Fruit fly (Drosophila melanogaster) whole organism, embryonic: ENCODE data around the gene Lcp65Ag2.

Source experiments
- CG10462 ChIP-seq: fragments of 200-800 bp; sonication (Bioruptor generic); optimal IDR thresholded peaks from 2 replicates; lab custom pipeline; 2016; ENCODE audit warnings: missing biosample characterization, missing genetic modification characterization
- CG10543 ChIP-seq: fragments of 200-800 bp; sonication (Bioruptor generic); optimal IDR thresholded peaks from 3 replicates; lab custom pipeline; 2017; ENCODE audit warnings: missing biosample characterization, mild to moderate bottlenecking, missing genetic modification characterization, moderate library complexity
- CG11247 ChIP-seq: fragments of 200-800 bp; sonication (Bioruptor generic); IDR thresholded peaks from 2 replicates; pipeline ENCODE4 v1.3.6; 2022; ENCODE audit warnings: missing biosample characterization, missing genetic modification characterization
- CG11560 ChIP-seq: fragments of 200-800 bp; sonication (Bioruptor generic); IDR thresholded peaks from 3 replicates; pipeline ENCODE4 v1.3.6; 2022; ENCODE audit warnings: missing biosample characterization, missing genetic modification characterization
- CG12155 ChIP-seq: fragments of 200-800 bp; sonication (Bioruptor generic); optimal IDR thresholded peaks from 3 replicates; lab custom pipeline; 2016; ENCODE audit warnings: missing biosample characterization, missing genetic modification characterization
- CG13894 ChIP-seq: fragments of 200-800 bp; sonication (Bioruptor generic); optimal IDR thresholded peaks from 3 replicates; lab custom pipeline; 2018; ENCODE audit warnings: missing biosample characterization, mild to moderate bottlenecking, missing genetic modification characterization, moderate library complexity
- CG1647 ChIP-seq: fragments of 200-800 bp; sonication (Bioruptor generic); optimal IDR thresholded peaks from 3 replicates; lab custom pipeline; 2016; ENCODE audit warnings: missing biosample characterization, missing genetic modification characterization
- CG18599 ChIP-seq: fragments of 200-800 bp; sonication (Bioruptor generic); optimal IDR thresholded peaks from 3 replicates; lab custom pipeline; 2017; ENCODE audit warnings: missing biosample characterization, missing genetic modification characterization, mild to moderate bottlenecking, moderate library complexity, missing genetic modification reagents
- CG2116 ChIP-seq: fragments of 200-800 bp; sonication (Bioruptor generic); optimal IDR thresholded peaks from 3 replicates; lab custom pipeline; 2018; ENCODE audit warnings: missing biosample characterization, mild to moderate bottlenecking, missing genetic modification characterization
- CG30020 ChIP-seq: fragments of 200-800 bp; optimal IDR thresholded peaks from 2 replicates; lab custom pipeline; 2019; ENCODE audit warnings: missing biosample characterization, mild to moderate bottlenecking, missing genetic modification characterization, moderate library complexity
- CG30403 ChIP-seq: fragments of 200-800 bp; sonication (Bioruptor generic); optimal IDR thresholded peaks from 3 replicates; lab custom pipeline; 2016; ENCODE audit warnings: missing biosample characterization, missing genetic modification characterization
- CG31441 ChIP-seq: fragments of 200-800 bp; sonication (Bioruptor generic); IDR thresholded peaks from 2 replicates; pipeline ENCODE4 v1.3.6; 2022; ENCODE audit warnings: missing biosample characterization, missing genetic modification characterization
- CG5180 ChIP-seq: fragments of 200-800 bp; sonication (Bioruptor generic); optimal IDR thresholded peaks from 3 replicates; lab custom pipeline; 2017; ENCODE audit warnings: missing biosample characterization, missing genetic modification characterization, mild to moderate bottlenecking, moderate library complexity, missing genetic modification reagents
- CG9876 ChIP-seq: fragments of 200-800 bp; sonication (Bioruptor generic); optimal IDR thresholded peaks from 2 replicates; lab custom pipeline; 2016; ENCODE audit warnings: missing biosample characterization, missing genetic modification characterization
- CkIIα-i1 ChIP-seq: fragments of 200-800 bp; sonication (Bioruptor generic); IDR thresholded peaks from 2 replicates; pipeline ENCODE4 v1.3.6; 2022; ENCODE audit warnings: missing biosample characterization, missing genetic modification characterization
- D ChIP-seq, 2 experiments: fragments of 200-800 bp in 1 of 2; fragments of >200 bp in 1 of 2; sonication (Bioruptor generic) in 1 of 2; optimal IDR thresholded peaks; 2 replicates in 1 of 2; 3 replicates in 1 of 2; lab custom pipeline; 2017; ENCODE audit warnings: mild to moderate bottlenecking in 1 of 2, missing biosample characterization in 1 of 2, missing genetic modification characterization in 1 of 2, missing genetic modification reagents in 1 of 2
- Ets65A ChIP-seq: fragments of 200-800 bp; sonication (Bioruptor generic); peaks from one replicate; lab custom pipeline; 2016; ENCODE audit warnings: missing biosample characterization, missing genetic modification characterization
- NK7.1 ChIP-seq: fragments of 200-800 bp; sonication (Bioruptor generic); optimal IDR thresholded peaks from 3 replicates; lab custom pipeline; 2016; ENCODE audit warnings: missing biosample characterization, missing genetic modification characterization
- Nf-YA ChIP-seq: fragments of 200-800 bp; sonication (Bioruptor generic); IDR thresholded peaks from 2 replicates; pipeline ENCODE4 v1.3.6; 2022; ENCODE audit warnings: missing biosample characterization, missing genetic modification characterization
- Rfx ChIP-seq: fragments of 200-800 bp; sonication (Bioruptor generic); IDR thresholded peaks from 2 replicates; pipeline ENCODE4 v1.3.6; 2022; ENCODE audit warnings: missing biosample characterization, missing genetic modification characterization
- Sry-δ ChIP-seq: fragments of 200-800 bp; sonication (Bioruptor generic); optimal IDR thresholded peaks from 2 replicates; lab custom pipeline; 2016; ENCODE audit warnings: missing biosample characterization, missing genetic modification characterization
- Taf1 ChIP-seq: fragments of 200-800 bp; sonication (Bioruptor generic); IDR thresholded peaks from 2 replicates; pipeline ENCODE4 v1.3.6; 2022; ENCODE audit warnings: missing biosample characterization, missing genetic modification characterization
- Vsx1 ChIP-seq: fragments of 200-800 bp; sonication (Bioruptor generic); optimal IDR thresholded peaks from 2 replicates; lab custom pipeline; 2017; ENCODE audit warnings: missing biosample characterization, mild to moderate bottlenecking, missing genetic modification characterization, missing genetic modification reagents
- abd-A ChIP-seq: fragments of 200-800 bp; sonication (Bioruptor generic); optimal IDR thresholded peaks from 3 replicates; lab custom pipeline; 2019; ENCODE audit warnings: missing biosample characterization, mild to moderate bottlenecking, missing genetic modification characterization, moderate library complexity
- amos ChIP-seq: fragments of 200-800 bp; sonication (Bioruptor generic); IDR thresholded peaks from 2 replicates; pipeline ENCODE4 v1.3.6; 2022; ENCODE audit warnings: missing biosample characterization, missing genetic modification characterization; ENCODE audit not compliant: partially characterized antibody
- ara ChIP-seq: fragments of 200-800 bp; sonication (Bioruptor generic); IDR thresholded peaks from 2 replicates; pipeline ENCODE4 v1.3.6; 2022; ENCODE audit warnings: missing biosample characterization, missing genetic modification characterization
- ase ChIP-seq: fragments of 200-800 bp; sonication (Bioruptor generic); IDR thresholded peaks from 3 replicates; pipeline ENCODE4 v1.3.6; 2022; ENCODE audit warnings: missing biosample characterization, missing genetic modification characterization
- gcm2 ChIP-seq: fragments of 200-800 bp; sonication (Bioruptor generic); optimal IDR thresholded peaks from 2 replicates; lab custom pipeline; 2016; ENCODE audit warnings: missing biosample characterization, missing genetic modification characterization
- gsb ChIP-seq: fragments of 200-800 bp; sonication (Bioruptor generic); IDR thresholded peaks from 2 replicates; pipeline ENCODE4 v1.3.6; 2022; ENCODE audit warnings: missing biosample characterization, missing genetic modification characterization
- ind ChIP-seq: fragments of 200-800 bp; sonication (Bioruptor generic); optimal IDR thresholded peaks from 3 replicates; lab custom pipeline; 2016; ENCODE audit warnings: missing biosample characterization, missing genetic modification characterization
- lab ChIP-seq: fragments of 200-800 bp; sonication (Bioruptor generic); optimal IDR thresholded peaks from 3 replicates; lab custom pipeline; 2017; ENCODE audit warnings: missing biosample characterization, missing genetic modification characterization, mild to moderate bottlenecking, moderate library complexity, missing genetic modification reagents
- lola ChIP-seq, 3 experiments: fragments of >200 bp in 2 of 3; fragments of 200-800 bp in 1 of 3; sonication (Bioruptor generic) in 1 of 3; optimal IDR thresholded peaks; 2 replicates each; lab custom pipeline; 2017 to 2019; ENCODE audit warnings: missing biosample characterization in 3 of 3, missing genetic modification characterization in 3 of 3, mild to moderate bottlenecking in 1 of 3, moderate library complexity in 1 of 3
- onecut ChIP-seq: fragments of 200-800 bp; sonication (Bioruptor generic); IDR thresholded peaks from 2 replicates; pipeline ENCODE4 v1.3.6; 2022; ENCODE audit warnings: missing biosample characterization, missing genetic modification characterization
- pros ChIP-seq: fragments of 200-800 bp; sonication (Bioruptor generic); optimal IDR thresholded peaks from 3 replicates; lab custom pipeline; 2019; ENCODE audit warnings: missing biosample characterization, mild to moderate bottlenecking, missing genetic modification characterization, moderate library complexity
- schlank ChIP-seq: fragments of 200-800 bp; sonication (Bioruptor generic); optimal IDR thresholded peaks from 2 replicates; lab custom pipeline; 2018; ENCODE audit warnings: missing biosample characterization, mild to moderate bottlenecking, missing genetic modification characterization
- tna ChIP-seq: fragments of 200-800 bp; sonication (Bioruptor generic); IDR thresholded peaks from 2 replicates; pipeline ENCODE4 v1.3.6; 2022; ENCODE audit warnings: missing biosample characterization, missing genetic modification characterization; ENCODE audit not compliant: partially characterized antibody
- vvl ChIP-seq: fragments of 200-800 bp; sonication (Bioruptor generic); IDR thresholded peaks from 2 replicates; pipeline ENCODE4 v1.3.6; 2022; ENCODE audit warnings: missing biosample characterization, missing genetic modification characterization
- zen ChIP-seq: fragments of 200-800 bp; sonication (Bioruptor generic); optimal IDR thresholded peaks from 3 replicates; lab custom pipeline; 2018; ENCODE audit warnings: missing biosample characterization, mild to moderate bottlenecking, missing genetic modification characterization, moderate library complexity

The Lcp65Ag2 gene

DNA sequence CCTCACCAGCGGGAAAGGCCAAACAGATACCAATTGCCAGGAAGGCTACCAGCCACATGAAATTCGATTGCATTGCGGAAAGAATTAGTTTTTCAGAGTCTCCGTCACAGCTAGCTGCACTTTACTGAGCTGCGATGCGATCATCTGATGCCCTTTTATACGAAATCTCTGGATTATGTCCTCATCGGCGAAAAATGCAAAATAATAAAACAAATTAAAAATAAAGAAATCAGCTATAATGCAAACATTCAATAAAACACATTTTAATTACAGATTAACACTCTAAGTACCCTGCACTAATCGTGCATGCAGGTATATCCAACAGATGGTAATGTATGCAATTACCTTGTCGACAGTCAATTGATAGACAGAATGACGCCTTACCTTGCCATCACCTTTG, 1.4 kb downstream of the Lcp65Ag2 start, which contains the start of gene Cpr65Au:
TSS of gene Cpr65Au (minus strand) at position 101 of the 400 bp plus-strand sequence.
- no peak for TF ChIP-seq gcm2 (GFP tag; lab: Kevin White, UChicago)
- no peak for TF ChIP-seq CG2116 (GFP tag; lab: Kevin White, UChicago)
- no peak for TF ChIP-seq Nf-YA (GFP tag; lab: Robert Waterston, UW)
- no peak for TF ChIP-seq CG31441
- no peak for TF ChIP-seq CG30020
- TF ChIP-seq CG18599 (GFP tag; lab: Kevin White, UChicago) = no peak
- TF ChIP-seq Taf1 (GFP tag; lab: Robert Waterston, UW) = no peak
- TF ChIP-seq Sry-δ (GFP tag; lab: Kevin White, UChicago) = no peak
- no peak for TF ChIP-seq NK7.1 (GFP tag; lab: Kevin White, UChicago)
- TF ChIP-seq ara (GFP tag; lab: Robert Waterston, UW) = no peak
- TF ChIP-seq CkIIα-i1 (GFP tag; lab: Robert Waterston, UW) = no peak

dm6 chr3L:6130944-6131343, 2.4 kb downstream of the Lcp65Ag2 start, which contains the start of gene Lcp65Ag3:
TSS of gene Lcp65Ag3 (minus strand) at chr3L:6130989.
- no peak for TF ChIP-seq Ets65A
- TF ChIP-seq onecut = no peak
- no peak for TF ChIP-seq schlank (tag; lab: Kevin White, UChicago)
- peak; percentile 70 for TF ChIP-seq abd-A (tag; lab: Kevin White, UChicago)
- TF ChIP-seq vvl = peak; percentile 47
- peak; percentile 56 for TF ChIP-seq CG13894
- TF ChIP-seq Rfx (GFP tag; lab: Robert Waterston, UW) = 0 out of 2 replicates have a peak, but pooled peaks have one; percentile 11
- TF ChIP-seq CG9876 (GFP tag; lab: Kevin White, UChicago) = no peak
- no peak for TF ChIP-seq CG12155
- TF ChIP-seq, all 482 proteins: peak for 4

dm6 chr3L:6129591-6129990, 3.8 kb downstream of the Lcp65Ag2 start:
- no peak for TF ChIP-seq ind (GFP tag; lab: Kevin White, UChicago)
- TF ChIP-seq CG30403 (GFP tag; lab: Kevin White, UChicago) = no peak
- TF ChIP-seq tna = no peak
- peak; percentile 24 for TF ChIP-seq pros (GFP tag; lab: Kevin White, UChicago)
- TF ChIP-seq Vsx1 (GFP tag; lab: Kevin White, UChicago) = peak; percentile 48
- TF ChIP-seq gsb (GFP tag; lab: Robert Waterston, UW) = no peak
- peak; percentile 88 for TF ChIP-seq CG11247 (GFP tag; lab: Robert Waterston, UW)
- peak; percentile 12; the same call in 1 of the 2 replicates for TF ChIP-seq amos (GFP tag; lab: Robert Waterston, UW)
- TF ChIP-seq zen (tag; lab: Kevin White, UChicago) = peak; percentile 63
- TF ChIP-seq CG10462 (GFP tag; lab: Kevin White, UChicago) = no peak
- no peak for TF ChIP-seq CG10543
- peak; percentile 84 for TF ChIP-seq vvl
- no peak for TF ChIP-seq CG11560 (tag; lab: Robert Waterston, UW)
- TF ChIP-seq lola (GFP tag; optimal IDR thresholded peaks at IDR 0.05; lab: Kevin White, UChicago) = peak in 1 of 3 experiments; percentile 38
- TF ChIP-seq lab = no peak
- no peak for TF ChIP-seq CG1647 (GFP tag; lab: Kevin White, UChicago)

- TF ChIP-seq ase (GFP tag; lab: Robert Waterston, UW) = no peak
- TF ChIP-seq CG5180 (GFP tag; lab: Kevin White, UChicago) = peak; percentile 75
- TF ChIP-seq D (optimal IDR thresholded peaks at IDR 0.05; lab: Kevin White, UChicago) = peak; percentile 60
- TF ChIP-seq D (GFP tag; optimal IDR thresholded peaks at IDR 0.05; lab: Kevin White, UChicago) = no peak
These were observed 8.0 kb downstream of the Lcp65Ag2 start for dm6 chr3L:6125409-6125689.
